Worm (Caenorhabditis elegans) whole organism, early embryonic: ENCODE results near the gene AH9.3.

ENCODE experiments used
- B0310.2 ChIP-seq: sonication (generic microtip); optimal IDR thresholded peaks from 2 replicates; lab custom pipeline; 2016; ENCODE audit warnings: mild to moderate bottlenecking, missing genetic modification characterization, missing compliant biosample characterization
- F13C5.2 ChIP-seq: sonication (generic microtip); optimal IDR thresholded peaks from 2 replicates; lab custom pipeline; 2017; ENCODE audit warnings: mild to moderate bottlenecking, missing genetic modification characterization, inconsistent platforms, missing compliant biosample characterization
- aly-1 ChIP-seq: sonication (generic microtip); optimal IDR thresholded peaks from 2 replicates; lab custom pipeline; 2016; ENCODE audit warnings: missing genetic modification characterization, missing compliant biosample characterization
- ceh-13 ChIP-seq: fragments of 200-800 bp; sonication (Bioruptor generic); optimal IDR thresholded peaks from 2 replicates; lab custom pipeline; 2018; ENCODE audit warnings: mild to moderate bottlenecking, missing genetic modification characterization, missing compliant biosample characterization
- ets-7 ChIP-seq: sonication (generic microtip); optimal IDR thresholded peaks from 2 replicates; lab custom pipeline; 2016; ENCODE audit warnings: missing genotype, missing genetic modification characterization, missing compliant biosample characterization
- flt-1 ChIP-seq: fragments of 200-800 bp; sonication (Bioruptor generic); IDR thresholded peaks from 2 replicates; pipeline ENCODE4 v1.3.6; 2022; ENCODE audit warnings: missing genetic modification characterization, missing compliant biosample characterization
- hmbx-1 ChIP-seq: sonication (generic microtip); optimal IDR thresholded peaks from 2 replicates; lab custom pipeline; 2016; ENCODE audit warnings: mild to moderate bottlenecking, missing genetic modification characterization, missing compliant biosample characterization
- hmg-4 ChIP-seq: fragments of 200-800 bp; sonication (Bioruptor generic); optimal IDR thresholded peaks from 2 replicates; lab custom pipeline; 2018; ENCODE audit warnings: mild to moderate bottlenecking, missing genetic modification characterization, missing compliant biosample characterization
- hnd-1 ChIP-seq: sonication (generic microtip); optimal IDR thresholded peaks from 2 replicates; lab custom pipeline; 2016; ENCODE audit warnings: missing genetic modification characterization, missing compliant biosample characterization
- pes-1 ChIP-seq: fragments of 200-800 bp; sonication (Bioruptor generic); IDR thresholded peaks from 2 replicates; pipeline ENCODE4 v1.3.6; 2022; ENCODE audit warnings: missing genetic modification reagents, missing genetic modification characterization, missing compliant biosample characterization
- scrt-1 ChIP-seq: fragments of 200-800 bp; sonication (Bioruptor generic); IDR thresholded peaks from 2 replicates; pipeline ENCODE4 v1.3.6; 2022; ENCODE audit warnings: missing genetic modification characterization, missing compliant biosample characterization
- sea-1 ChIP-seq: fragments of 200-800 bp; sonication (Bioruptor generic); conservative IDR thresholded peaks from 2 replicates; pipeline ENCODE4 v1.3.6; 2022; ENCODE audit warnings: missing genetic modification characterization, missing compliant biosample characterization
- tbx-11 ChIP-seq: fragments of 200-800 bp; sonication (Bioruptor generic); IDR thresholded peaks from 2 replicates; pipeline ENCODE4 v1.3.6; 2022; ENCODE audit warnings: missing genetic modification characterization, missing compliant biosample characterization
- tbx-37 ChIP-seq: fragments of 200-800 bp; sonication (Bioruptor generic); conservative IDR thresholded peaks from 2 replicates; pipeline ENCODE4 v1.3.6; 2022; ENCODE audit warnings: missing genetic modification reagents, missing genetic modification characterization, missing compliant biosample characterization
- tra-4 ChIP-seq: sonication (generic microtip); optimal IDR thresholded peaks from 2 replicates; lab custom pipeline; 2017; ENCODE audit warnings: missing genetic modification characterization, missing compliant biosample characterization

AH9.3 gene

ce11 chrX:2210751-2211150 lies 50.2 kb downstream of the AH9.3 start, which contains the start of gene peb-1:
Gene peb-1 (plus strand): TSS chrX:2211051.
- no peak for TF ChIP-seq aly-1 (tag; lab: Kevin White, UChicago)
- TF ChIP-seq ceh-13 = no peak
- no peak for TF ChIP-seq tra-4
- no peak for TF ChIP-seq scrt-1 (GFP tag; lab: Robert Waterston, UW)
- TF ChIP-seq hmg-4 (GFP tag; lab: Kevin White, UChicago) = no peak
- no peak for TF ChIP-seq tbx-11 (GFP tag; lab: Robert Waterston, UW)
- TF ChIP-seq pes-1 (GFP tag; lab: Robert Waterston, UW) = no peak
- no peak for TF ChIP-seq ets-7 (tag; lab: Kevin White, UChicago)
- TF ChIP-seq flt-1 (GFP tag; lab: Robert Waterston, UW) = no peak
- no peak for TF ChIP-seq B0310.2
- TF ChIP-seq hnd-1 (tag; lab: Kevin White, UChicago) = no peak
- TF ChIP-seq F13C5.2 (tag; lab: Kevin White, UChicago) = no peak
- TF ChIP-seq sea-1 (GFP tag; lab: Robert Waterston, UW) = no peak

DNA sequence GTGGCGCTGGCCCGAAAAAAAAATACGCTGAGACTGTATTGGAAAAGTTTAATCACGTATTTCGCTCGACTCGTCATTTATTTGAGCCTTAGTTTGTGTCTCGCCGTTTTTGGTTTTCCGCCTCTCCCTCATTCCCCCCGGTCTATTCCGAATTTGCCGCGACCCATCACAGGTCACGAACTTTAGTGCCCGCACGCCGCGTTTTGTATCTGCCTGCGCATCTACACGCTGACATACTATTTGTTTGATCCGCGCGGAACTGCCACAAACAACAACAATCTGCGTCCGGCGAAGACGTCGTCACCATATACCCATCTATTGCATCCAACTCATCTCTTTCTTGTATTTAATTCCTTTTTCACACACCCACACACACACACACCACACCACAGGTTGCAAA lies 50.7 kb downstream of the AH9.3 start:
- TF ChIP-seq hmbx-1 (no peak), scrt-1 (GFP tag; lab: Robert Waterston, UW) (no peak), tbx-37 (GFP tag; lab: Robert Waterston, UW) (no peak), ceh-13 (no peak), tbx-11 (GFP tag; lab: Robert Waterston, UW) (no peak), hmg-4 (GFP tag; lab: Kevin White, UChicago) (no peak), flt-1 (GFP tag; lab: Robert Waterston, UW) (no peak), B0310.2 (no peak), hnd-1 (tag; lab: Kevin White, UChicago) (no peak), aly-1 (tag; lab: Kevin White, UChicago) (no peak), sea-1 (GFP tag; lab: Robert Waterston, UW) (no peak), ets-7 (tag; lab: Kevin White, UChicago) (no peak), F13C5.2 (tag; lab: Kevin White, UChicago) (no peak)
